Worm (Caenorhabditis elegans): Measurements from ENCODE around the gene F07C4.10.

The F07C4.10 gene

ce11 chrV:7590454-7590853 lies 49.2 kb downstream of the F07C4.10 start, which contains the start of gene C50E3.6:
TSS of gene C50E3.6 (minus strand) at chrV:7590554.
- TF ChIP-seq fkh-10 (GFP tag; optimal IDR thresholded peaks at IDR 0.05) = peak; percentile 49
- TF ChIP-seq F16B12.6 (tag; optimal IDR thresholded peaks at IDR 0.05) = no peak
- TF ChIP-seq lin-14 (GFP tag; optimal IDR thresholded peaks at IDR 0.05) = peak; percentile 7
